Worm (Caenorhabditis elegans) whole organism, late embryonic: ENCODE data around the gene F23F1.5.

Experiments
- C08G9.2 ChIP-seq: sonication (generic microtip); optimal IDR thresholded peaks from 2 replicates; lab custom pipeline; 2016; ENCODE audit warnings: mild to moderate bottlenecking, missing genetic modification characterization, moderate library complexity, missing compliant biosample characterization
- F13H6.1 ChIP-seq: sonication (generic microtip); optimal IDR thresholded peaks from 2 replicates; lab custom pipeline; 2016; ENCODE audit warnings: missing genetic modification characterization, missing compliant biosample characterization
- K02D7.2 ChIP-seq: sonication (generic microtip); optimal IDR thresholded peaks from 2 replicates; lab custom pipeline; 2017; ENCODE audit warnings: mild to moderate bottlenecking, missing genetic modification characterization, missing compliant biosample characterization
- Y22D7AL.16 ChIP-seq: sonication (generic microtip); optimal IDR thresholded peaks from 2 replicates; lab custom pipeline; 2016; ENCODE audit warnings: missing genetic modification characterization, missing compliant biosample characterization
- ahr-1 ChIP-seq: sonication (generic microtip); optimal IDR thresholded peaks from 2 replicates; lab custom pipeline; 2016; ENCODE audit warnings: missing genetic modification characterization, missing compliant biosample characterization
- ama-1 ChIP-seq: fragments of 150-350 bp; optimal IDR thresholded peaks from 2 replicates; lab custom pipeline; 2014
- ceh-14 ChIP-seq: sonication (generic microtip); optimal IDR thresholded peaks from 2 replicates; lab custom pipeline; 2016; ENCODE audit warnings: missing genotype, missing genetic modification characterization, missing compliant biosample characterization
- ceh-2 ChIP-seq: sonication (generic microtip); optimal IDR thresholded peaks from 2 replicates; lab custom pipeline; 2016; ENCODE audit warnings: missing genotype, missing genetic modification characterization, missing compliant biosample characterization
- ceh-31 ChIP-seq: sonication (generic microtip); optimal IDR thresholded peaks from 2 replicates; lab custom pipeline; 2016; ENCODE audit warnings: missing genetic modification characterization, missing compliant biosample characterization
- ceh-48 ChIP-seq: sonication (generic microtip); optimal IDR thresholded peaks from 2 replicates; lab custom pipeline; 2016; ENCODE audit warnings: missing genetic modification characterization, inconsistent platforms, missing compliant biosample characterization
- ceh-6 ChIP-seq: fragments of 200-800 bp; sonication (Bioruptor generic); optimal IDR thresholded peaks from 2 replicates; lab custom pipeline; 2018; ENCODE audit warnings: mild to moderate bottlenecking, missing genetic modification characterization, missing compliant biosample characterization
- ceh-9 ChIP-seq: sonication (generic microtip); optimal IDR thresholded peaks from 2 replicates; lab custom pipeline; 2016; ENCODE audit warnings: mild to moderate bottlenecking, missing genetic modification characterization, inconsistent platforms, missing compliant biosample characterization
- dve-1 ChIP-seq: sonication (generic microtip); optimal IDR thresholded peaks from 2 replicates; lab custom pipeline; 2017; ENCODE audit warnings: antibody characterized with exemption, mild to moderate bottlenecking, missing genetic modification characterization, missing compliant biosample characterization
- elt-2 ChIP-seq: sonication (generic microtip); optimal IDR thresholded peaks from 2 replicates; lab custom pipeline; 2016; ENCODE audit warnings: missing genetic modification reagents, missing genetic modification characterization, missing compliant biosample characterization
- elt-4 ChIP-seq: sonication (generic microtip); optimal IDR thresholded peaks from 2 replicates; lab custom pipeline; 2016; ENCODE audit warnings: missing genetic modification characterization, missing compliant biosample characterization
- ets-4 ChIP-seq: sonication (generic microtip); optimal IDR thresholded peaks from 2 replicates; lab custom pipeline; 2016; ENCODE audit warnings: missing genetic modification characterization, missing compliant biosample characterization
- eyg-1 ChIP-seq: sonication (generic microtip); optimal IDR thresholded peaks from 2 replicates; lab custom pipeline; 2016; ENCODE audit warnings: missing genotype, missing genetic modification characterization, missing compliant biosample characterization
- fkh-10 ChIP-seq: fragments of 150-350 bp; optimal IDR thresholded peaks from 2 replicates; lab custom pipeline; 2014; ENCODE audit warnings: missing biosample characterization, missing genetic modification reagents, missing genetic modification characterization
- gmeb-2 ChIP-seq: sonication (generic microtip); optimal IDR thresholded peaks from 2 replicates; lab custom pipeline; 2016; ENCODE audit warnings: missing genetic modification characterization, inconsistent platforms, missing compliant biosample characterization
- hlh-13 ChIP-seq: fragments of 200-800 bp; sonication (Bioruptor generic); optimal IDR thresholded peaks from 2 replicates; lab custom pipeline; 2018; ENCODE audit warnings: mild to moderate bottlenecking, missing genetic modification characterization, missing compliant biosample characterization
- hlh-15 ChIP-seq: sonication (generic microtip); optimal IDR thresholded peaks from 2 replicates; lab custom pipeline; 2016; ENCODE audit warnings: missing genetic modification characterization, missing compliant biosample characterization
- hlh-6 ChIP-seq: sonication (generic microtip); optimal IDR thresholded peaks from 2 replicates; lab custom pipeline; 2016; ENCODE audit warnings: missing genotype, missing genetic modification characterization, missing compliant biosample characterization
- lim-6 ChIP-seq: sonication (generic microtip); optimal IDR thresholded peaks from 2 replicates; lab custom pipeline; 2016; ENCODE audit warnings: missing genetic modification characterization, missing compliant biosample characterization
- madf-2 ChIP-seq: sonication (generic microtip); optimal IDR thresholded peaks from 2 replicates; lab custom pipeline; 2017; ENCODE audit warnings: missing genetic modification characterization, missing compliant biosample characterization
- mec-3 ChIP-seq: sonication (generic microtip); optimal IDR thresholded peaks from 2 replicates; lab custom pipeline; 2016; ENCODE audit warnings: borderline replicate concordance, missing genetic modification characterization, missing compliant biosample characterization
- nhr-11 ChIP-seq: fragments of 150-350 bp; optimal IDR thresholded peaks from 2 replicates; lab custom pipeline; 2014; ENCODE audit warnings: missing biosample characterization, missing genetic modification characterization
- nhr-232 ChIP-seq: sonication (generic microtip); optimal IDR thresholded peaks from 2 replicates; lab custom pipeline; 2016; ENCODE audit warnings: missing genetic modification characterization, missing compliant biosample characterization
- npax-4 ChIP-seq: sonication (generic microtip); optimal IDR thresholded peaks from 2 replicates; lab custom pipeline; 2016; ENCODE audit warnings: missing genetic modification characterization, missing compliant biosample characterization
- odd-2 ChIP-seq: sonication (generic microtip); optimal IDR thresholded peaks from 2 replicates; lab custom pipeline; 2017; ENCODE audit warnings: antibody characterized with exemption, mild to moderate bottlenecking, missing genetic modification characterization, missing compliant biosample characterization
- pag-3 ChIP-seq: sonication (generic microtip); optimal IDR thresholded peaks from 2 replicates; lab custom pipeline; 2016; ENCODE audit warnings: missing compliant biosample characterization, missing genetic modification characterization, borderline replicate concordance
- pat-9 ChIP-seq: fragments of 200-800 bp; sonication (Bioruptor generic); optimal IDR thresholded peaks from 2 replicates; lab custom pipeline; 2018; ENCODE audit warnings: mild to moderate bottlenecking, missing genetic modification characterization, moderate library complexity, missing compliant biosample characterization
- pha-2 ChIP-seq: sonication (generic microtip); optimal IDR thresholded peaks from 2 replicates; lab custom pipeline; 2017; ENCODE audit warnings: mild to moderate bottlenecking, missing genetic modification characterization, missing compliant biosample characterization
- pqm-1 ChIP-seq: sonication (generic microtip); optimal IDR thresholded peaks from 2 replicates; lab custom pipeline; 2016; ENCODE audit warnings: missing genetic modification characterization, missing compliant biosample characterization
- ref-2 ChIP-seq: sonication (generic microtip); optimal IDR thresholded peaks from 2 replicates; lab custom pipeline; 2016; ENCODE audit warnings: missing genetic modification characterization, missing compliant biosample characterization
- rnt-1 ChIP-seq: sonication (generic microtip); optimal IDR thresholded peaks from 2 replicates; lab custom pipeline; 2016; ENCODE audit warnings: missing genetic modification characterization, missing compliant biosample characterization
- sdc-2 ChIP-seq: sonication (generic microtip); optimal IDR thresholded peaks from 2 replicates; lab custom pipeline; 2016; ENCODE audit warnings: missing genotype, missing genetic modification characterization, missing compliant biosample characterization
- sox-2 ChIP-seq: fragments of 200-800 bp; sonication (Bioruptor generic); IDR thresholded peaks from 2 replicates; pipeline ENCODE4 v1.3.6; 2022; ENCODE audit warnings: missing genetic modification reagents, missing genetic modification characterization, missing compliant biosample characterization
- tbx-2 ChIP-seq: sonication (generic microtip); optimal IDR thresholded peaks from 2 replicates; lab custom pipeline; 2016; ENCODE audit warnings: missing genetic modification characterization, missing compliant biosample characterization
- ttx-3 ChIP-seq: sonication (generic microtip); optimal IDR thresholded peaks from 2 replicates; lab custom pipeline; 2016; ENCODE audit warnings: missing genetic modification reagents, missing genetic modification characterization, missing compliant biosample characterization
- unc-42 ChIP-seq: sonication (generic microtip); optimal IDR thresholded peaks from 2 replicates; lab custom pipeline; 2016; ENCODE audit warnings: missing genotype, missing genetic modification characterization, missing compliant biosample characterization
- unc-55 ChIP-seq: sonication (generic microtip); optimal IDR thresholded peaks from 2 replicates; lab custom pipeline; 2017; ENCODE audit warnings: missing biosample characterization, missing genetic modification reagents, missing genetic modification characterization

F23F1.5 gene

DNA sequence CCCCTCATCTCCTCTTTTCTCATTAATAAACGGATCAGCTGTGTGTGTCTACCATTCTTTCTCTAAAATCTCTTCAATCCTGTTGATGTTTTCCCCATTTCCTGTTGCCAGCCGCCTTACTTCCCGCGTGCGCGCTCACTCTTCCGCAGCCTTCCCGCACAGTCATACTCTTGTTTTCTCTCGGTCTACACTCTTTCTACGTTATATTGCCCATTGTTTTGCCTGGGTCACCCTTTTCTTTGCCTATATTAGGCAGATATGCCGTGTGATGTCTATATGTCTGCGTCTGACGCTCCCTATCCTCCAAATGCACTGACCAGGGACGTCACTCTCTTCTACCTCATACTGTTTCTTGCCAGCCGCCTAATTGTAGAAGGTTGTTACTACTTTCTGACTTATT, 34.9 kb upstream of the F23F1.5 start (continued):
- no peak for TF ChIP-seq fkh-10 (GFP tag; lab: Kevin White, UChicago)
- peak; percentile 84 for TF ChIP-seq tbx-2 (tag; lab: Kevin White, UChicago)
- no peak for TF ChIP-seq ama-1 (lab: Kevin White, UChicago)
- no peak for TF ChIP-seq elt-4 (tag; lab: Kevin White, UChicago)
- peak; percentile 75 for TF ChIP-seq ets-4
- TF ChIP-seq rnt-1 (tag; lab: Kevin White, UChicago), result peak; percentile 31
- no peak for TF ChIP-seq lim-6 (tag; lab: Kevin White, UChicago)
- peak; percentile 92 for TF ChIP-seq ref-2 (tag; lab: Kevin White, UChicago)
- no peak for TF ChIP-seq ceh-48 (tag; lab: Kevin White, UChicago)
- no peak for TF ChIP-seq ceh-9
- TF ChIP-seq hlh-13 (GFP tag; lab: Kevin White, UChicago), result no peak
- TF ChIP-seq pat-9 (tag; lab: Kevin White, UChicago), result no peak
- no peak for TF ChIP-seq ceh-6 (GFP tag; lab: Kevin White, UChicago)
- no peak for TF ChIP-seq Y22D7AL.16 (tag; lab: Kevin White, UChicago)
- peak; percentile 79 for TF ChIP-seq ceh-31 (tag; lab: Kevin White, UChicago)
- no peak for TF ChIP-seq nhr-11 (tag; lab: Kevin White, UChicago)

DNA sequence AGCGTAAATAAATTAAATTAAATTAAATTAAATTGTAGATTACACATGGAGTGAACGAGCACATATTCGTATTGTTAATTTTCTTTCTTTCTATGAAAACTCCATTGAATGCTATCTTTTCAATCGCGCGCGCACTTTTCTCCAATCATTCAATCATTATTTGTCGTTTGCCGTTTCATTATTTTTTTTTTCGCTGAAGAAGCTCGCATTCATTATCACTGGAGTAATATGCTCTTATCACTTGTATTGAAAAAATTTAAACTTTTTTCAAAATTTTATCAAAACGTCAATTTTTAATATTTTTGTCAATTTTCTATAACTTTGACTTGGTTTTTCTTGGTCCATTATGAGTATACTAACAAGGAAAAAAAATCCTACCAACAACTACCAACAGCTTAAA, 34.1 kb upstream of the F23F1.5 start:
- no peak for TF ChIP-seq madf-2 (tag; lab: Kevin White, UChicago)
- TF ChIP-seq eyg-1, result no peak
- no peak for TF ChIP-seq C08G9.2 (tag; lab: Kevin White, UChicago)
- TF ChIP-seq hlh-6 (tag; lab: Kevin White, UChicago), result no peak
- no peak for TF ChIP-seq mec-3
- TF ChIP-seq K02D7.2 (tag; lab: Kevin White, UChicago), result no peak
- TF ChIP-seq ets-4, result no peak
- no peak for TF ChIP-seq pqm-1 (tag; lab: Kevin White, UChicago)
- TF ChIP-seq ceh-31 (tag; lab: Kevin White, UChicago), result no peak
- no peak for TF ChIP-seq ceh-6 (GFP tag; lab: Kevin White, UChicago)
- no peak for TF ChIP-seq npax-4
- TF ChIP-seq sdc-2 (tag; lab: Kevin White, UChicago), result no peak
- TF ChIP-seq ceh-2 (tag; lab: Kevin White, UChicago), result no peak
- TF ChIP-seq ref-2 (tag; lab: Kevin White, UChicago), result no peak
- TF ChIP-seq dve-1 (tag; lab: Kevin White, UChicago), result no peak
- TF ChIP-seq odd-2, result no peak
- no peak for TF ChIP-seq ttx-3 (tag; lab: Kevin White, UChicago)
- TF ChIP-seq hlh-15, result no peak

DNA sequence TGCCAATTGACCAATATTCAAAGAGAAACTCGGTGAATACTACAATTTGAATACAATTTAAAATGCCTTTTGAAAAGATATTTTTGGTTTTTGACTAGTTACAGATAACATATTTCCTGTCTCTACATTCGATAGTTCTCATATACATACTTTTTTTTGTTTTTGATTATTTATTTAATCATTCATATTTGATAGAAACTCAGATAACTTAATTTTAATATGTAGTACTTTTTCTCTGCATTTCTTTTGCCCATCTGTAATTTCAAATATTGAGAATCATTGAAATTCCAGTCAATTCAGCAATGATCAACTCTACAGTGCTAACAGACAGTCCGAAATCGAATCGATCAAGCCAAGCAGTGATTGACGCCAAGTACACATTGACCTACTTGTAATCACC, 29.6 kb upstream of the F23F1.5 start, which contains the start of gene C23H3.2:
Gene C23H3.2 (plus strand): TSS at position 301 of the 400 bp plus-strand sequence.
- TF ChIP-seq nhr-232 (no peak), unc-42 (tag; lab: Kevin White, UChicago) (no peak), eyg-1 (no peak), odd-2 (no peak), lim-6 (tag; lab: Kevin White, UChicago) (no peak), pat-9 (tag; lab: Kevin White, UChicago) (no peak), pha-2 (tag; lab: Kevin White, UChicago) (no peak), K02D7.2 (tag; lab: Kevin White, UChicago) (no peak), hlh-15 (no peak), ets-4 (no peak), F13H6.1 (no peak), unc-55 (GFP tag; lab: Kevin White, UChicago) (no peak), nhr-11 (tag; lab: Kevin White, UChicago) (no peak), rnt-1 (tag; lab: Kevin White, UChicago) (no peak), ceh-14 (no peak), sox-2 (GFP tag; lab: Robert Waterston, UW) (no peak), ahr-1 (tag; lab: Kevin White, UChicago) (no peak), gmeb-2 (tag; lab: Kevin White, UChicago) (no peak), elt-2 (no peak), pag-3 (tag; lab: Kevin White, UChicago) (no peak)
